Worm (Caenorhabditis elegans): Measurements from ENCODE around the gene nspb-6.

Gene nspb-6

ce11 chrIV:5847986-5848707 is 47.1 kb upstream of the nspb-6 start, which contains the start of gene sams-3 (continued):
- no peak for TF ChIP-seq lin-1 (GFP tag; IDR thresholded peaks at IDR 0.05)

DNA sequence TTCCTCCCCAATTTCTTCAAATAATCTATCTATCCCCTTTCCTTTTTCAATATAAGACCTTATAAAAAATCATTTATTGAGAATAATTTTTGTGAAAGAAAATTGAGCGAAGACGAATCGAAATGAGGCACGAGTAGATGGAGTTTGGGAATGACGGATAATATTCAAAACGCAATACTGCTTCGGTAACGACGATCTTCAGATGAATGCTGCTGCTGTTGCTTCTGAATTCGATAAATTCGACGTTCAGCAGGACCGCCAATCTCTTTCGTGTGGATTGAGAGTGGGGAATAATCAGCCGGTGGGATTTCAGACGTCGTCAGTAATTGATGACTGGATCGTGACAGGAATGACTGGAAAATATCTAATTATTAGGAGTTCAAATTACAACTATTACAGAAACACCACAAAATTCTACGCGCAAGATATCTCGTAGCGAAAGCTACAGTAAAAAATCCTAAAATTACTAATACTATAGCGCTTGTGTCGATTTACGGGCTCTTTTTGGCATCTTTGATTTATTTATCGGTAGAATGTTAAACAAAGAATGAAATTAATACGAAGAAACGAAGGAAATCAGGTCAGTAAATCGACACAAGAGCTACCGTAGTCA is 44.4 kb upstream of the nspb-6 start:
- TF ChIP-seq F49E8.2 (tag; optimal IDR thresholded peaks at IDR 0.05; ENCODE audit: borderline replicate concordance) (peak; percentile 58), Y48G9A.11 (GFP tag; IDR thresholded peaks at IDR 0.05) (0 out of 2 replicates have a peak, but pooled peaks have one; percentile 9), lin-29 (GFP tag; IDR thresholded peaks at IDR 0.05) (no peak), unc-62 (GFP tag; optimal IDR thresholded peaks at IDR 0.05 in 1 of 2) (peak in 1 of 2 experiments; percentile 52), unc-62 (tag; optimal IDR thresholded peaks at IDR 0.05) (no peak), ZK546.5 (tag; optimal IDR thresholded peaks at IDR 0.05) (no peak), snpc-1.2 (GFP tag; IDR thresholded peaks at IDR 0.05) (peak; percentile 59; the same call in 1 of the 2 replicates), lin-38 (GFP tag; IDR thresholded peaks at IDR 0.05) (peak; percentile 32; the same call in 1 of the 2 replicates)

DNA sequence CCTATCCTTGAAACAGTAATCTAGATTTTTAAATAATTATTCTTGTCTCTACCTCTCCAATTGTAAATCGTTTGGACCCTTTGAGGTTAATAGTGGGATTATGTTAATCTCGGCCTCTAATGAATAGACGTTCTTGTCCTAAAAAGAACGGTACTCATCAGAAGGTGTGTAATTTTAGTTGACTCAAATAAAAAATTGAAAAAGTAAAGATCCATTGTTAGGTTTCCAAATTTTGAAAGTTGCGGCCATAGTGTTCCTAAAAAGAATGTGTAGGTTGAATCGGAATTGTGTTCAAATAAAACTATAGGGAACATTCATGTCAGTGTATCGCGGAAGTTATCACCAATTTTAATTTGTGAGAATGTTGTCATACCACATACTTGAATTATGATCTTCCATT is 39.7 kb upstream of the nspb-6 start:
- TF ChIP-seq mdl-1 (tag; optimal IDR thresholded peaks at IDR 0.05) = no peak
- TF ChIP-seq madf-9 (GFP tag; conservative IDR thresholded peaks at IDR 0.05) = no peak
- no peak for TF ChIP-seq ztf-7 (tag; optimal IDR thresholded peaks at IDR 0.05)
- peak in 1 of 2 experiments; percentile 93 for TF ChIP-seq unc-62 (GFP tag; optimal IDR thresholded peaks at IDR 0.05 in 1 of 2)
- TF ChIP-seq unc-62 (tag; optimal IDR thresholded peaks at IDR 0.05) = no peak

ce11 chrIV:5856975-5857374 is 38.3 kb upstream of the nspb-6 start:
- peak; percentile 66 for TF ChIP-seq aha-1 (tag)
- TF ChIP-seq unc-62 (GFP tag; optimal IDR thresholded peaks at IDR 0.05 in 1 of 2) = peak in 1 of 2 experiments; percentile 91
- no peak for TF ChIP-seq unc-62 (tag; optimal IDR thresholded peaks at IDR 0.05)
- TF ChIP-seq rbr-2 (tag; optimal IDR thresholded peaks at IDR 0.05) = no peak

DNA sequence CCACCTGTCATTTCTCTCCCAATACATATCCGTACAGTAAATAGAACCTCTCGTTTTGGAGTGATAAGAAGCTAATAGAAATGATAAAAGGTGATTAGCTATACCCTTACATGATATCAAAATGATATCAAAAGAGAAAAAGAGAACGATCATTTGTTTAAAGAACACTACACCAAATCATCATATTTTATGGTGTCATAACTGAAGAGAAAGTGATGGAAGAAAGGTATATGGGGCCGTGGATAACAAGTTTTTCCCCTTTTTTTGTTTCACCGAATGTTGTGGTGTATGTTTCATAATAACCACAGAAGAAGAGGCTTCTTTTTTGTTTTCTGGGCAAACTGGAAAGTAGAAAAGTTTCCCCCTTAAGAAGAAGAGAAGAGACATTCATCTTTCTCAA is 37.1 kb upstream of the nspb-6 start:
- TF ChIP-seq ztf-7 (tag; optimal IDR thresholded peaks at IDR 0.05) = no peak
- TF ChIP-seq lin-39 (tag; optimal IDR thresholded peaks at IDR 0.05) = no peak
- TF ChIP-seq F44E2.7 (GFP tag; IDR thresholded peaks at IDR 0.05) = no peak
- TF ChIP-seq nhr-28 (tag; optimal IDR thresholded peaks at IDR 0.05) = peak; percentile 78
- TF ChIP-seq mxl-3 (GFP tag; optimal IDR thresholded peaks at IDR 0.05) = peak; percentile 0
- no peak for TF ChIP-seq unc-39 (tag; optimal IDR thresholded peaks at IDR 0.05)

DNA sequence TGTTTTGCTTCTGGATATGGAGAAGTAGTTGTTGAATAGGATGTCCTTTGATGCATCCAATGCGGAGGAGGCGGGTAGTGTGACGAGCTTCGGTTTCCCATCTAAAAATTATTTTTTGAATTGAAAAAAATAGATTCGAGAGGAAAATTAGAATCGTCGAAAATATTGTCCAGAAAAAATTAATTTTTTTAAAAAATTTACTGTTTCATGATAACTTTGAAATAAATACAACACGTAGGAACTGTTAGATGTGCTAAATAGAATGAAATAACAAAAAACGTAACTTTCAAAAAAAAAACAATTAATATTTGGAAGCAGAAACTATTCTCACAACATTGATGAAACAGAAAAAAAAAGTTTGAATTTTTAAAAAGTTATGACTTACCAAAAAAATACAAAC is 35.4 kb upstream of the nspb-6 start, which contains the start of gene C06E7.4:
TSS of gene C06E7.4 (minus strand) at position 101 of the 400 bp plus-strand sequence.
- TF ChIP-seq aha-1 (tag) (peak; percentile 79), unc-62 (GFP tag; optimal IDR thresholded peaks at IDR 0.05 in 1 of 2) (peak in 1 of 2 experiments; percentile 88), unc-62 (tag; optimal IDR thresholded peaks at IDR 0.05) (no peak), T20F7.1 (GFP tag; optimal IDR thresholded peaks at IDR 0.05) (no peak)

DNA sequence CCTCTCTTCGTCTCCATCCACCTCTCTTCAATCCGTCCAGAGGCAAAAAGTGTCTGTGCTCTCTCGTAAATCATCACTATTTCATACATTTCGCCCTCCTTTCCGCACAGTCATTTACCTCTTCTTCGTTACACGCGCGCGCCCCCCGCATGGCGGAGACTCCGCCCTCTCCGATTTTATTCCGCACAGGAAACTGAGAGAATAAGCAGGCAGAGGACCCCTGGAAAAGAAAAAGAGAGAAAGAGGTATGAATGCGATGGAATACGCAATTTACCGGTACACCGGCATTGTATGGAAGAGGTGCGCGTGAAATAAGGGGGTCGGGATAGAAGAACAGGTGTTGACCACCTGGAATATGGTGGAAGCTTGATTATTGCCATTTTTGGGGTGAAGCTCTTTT is 34.5 kb upstream of the nspb-6 start:
- TF ChIP-seq nhr-28 (tag; optimal IDR thresholded peaks at IDR 0.05) (no peak), zag-1 (tag; optimal IDR thresholded peaks at IDR 0.05) (no peak), tra-1 (GFP tag; IDR thresholded peaks at IDR 0.05) (no peak), unc-130 (GFP tag; optimal IDR thresholded peaks at IDR 0.05) (no peak), aha-1 (tag) (no peak), saeg-2 (GFP tag; IDR thresholded peaks at IDR 0.05) (no peak), mxl-3 (GFP tag; optimal IDR thresholded peaks at IDR 0.05) (peak; percentile 73), lin-15B (tag; optimal IDR thresholded peaks at IDR 0.05) (no peak)

DNA sequence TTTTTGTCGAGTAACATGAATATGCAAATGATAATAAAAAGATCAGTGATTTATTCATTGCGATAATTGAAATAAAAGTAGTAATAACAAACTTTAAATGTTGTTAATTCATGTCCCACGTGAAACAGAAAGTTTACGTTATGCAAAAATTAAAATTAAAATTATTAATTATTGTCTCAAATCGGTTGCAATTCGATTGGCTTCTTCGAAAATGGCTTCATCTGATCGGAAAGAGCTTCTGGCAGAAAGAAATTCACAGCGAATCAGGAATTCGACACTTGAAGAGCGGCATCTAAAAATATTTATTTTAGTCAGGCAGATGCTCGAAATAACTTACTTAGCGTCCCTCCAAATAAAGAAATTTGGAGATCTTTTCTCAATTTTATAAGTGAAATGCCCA is 29.5 kb upstream of the nspb-6 start, which contains the start of gene spe-27:
TSS of gene spe-27 (minus strand) at position 101 of the 400 bp plus-strand sequence.
- TF ChIP-seq lim-7 (GFP tag; IDR thresholded peaks at IDR 0.05) (no peak), lin-39 (tag; optimal IDR thresholded peaks at IDR 0.05) (no peak), attf-4 (tag; optimal IDR thresholded peaks at IDR 0.05) (no peak), nhr-77 (tag; optimal IDR thresholded peaks at IDR 0.05) (no peak), mdl-1 (tag; optimal IDR thresholded peaks at IDR 0.05) (no peak), sdz-12 (GFP tag; optimal IDR thresholded peaks at IDR 0.05) (no peak), madf-9 (GFP tag; conservative IDR thresholded peaks at IDR 0.05) (no peak), mes-2 (tag; optimal IDR thresholded peaks at IDR 0.05; ENCODE audit: poor library complexity, severe bottlenecking) (no peak), hmg-1.1 (GFP tag; IDR thresholded peaks at IDR 0.05) (no peak), ztf-11 (tag; optimal IDR thresholded peaks at IDR 0.05) (no peak), nhr-6 (tag; optimal IDR thresholded peaks at IDR 0.05) (no peak), ceh-32 (tag; optimal IDR thresholded peaks at IDR 0.05; ENCODE audit: poor library complexity) (no peak), F10B5.3 (tag; optimal IDR thresholded peaks at IDR 0.05) (no peak), nhr-237 (tag; optimal IDR thresholded peaks at IDR 0.05) (no peak)
